Worm (Caenorhabditis elegans) whole organism, early embryonic: Measurements from ENCODE around the gene col-166.

Source experiments
- F13C5.2 ChIP-seq: sonication (generic microtip); optimal IDR thresholded peaks from 2 replicates; lab custom pipeline; 2017; ENCODE audit warnings: mild to moderate bottlenecking, missing genetic modification characterization, inconsistent platforms, missing compliant biosample characterization
- aly-1 ChIP-seq: sonication (generic microtip); optimal IDR thresholded peaks from 2 replicates; lab custom pipeline; 2016; ENCODE audit warnings: missing genetic modification characterization, missing compliant biosample characterization
- ama-1 ChIP-seq: fragments of 150-350 bp; optimal IDR thresholded peaks from 2 replicates; lab custom pipeline; 2014
- ets-7 ChIP-seq: sonication (generic microtip); optimal IDR thresholded peaks from 2 replicates; lab custom pipeline; 2016; ENCODE audit warnings: missing genotype, missing genetic modification characterization, missing compliant biosample characterization
- flt-1 ChIP-seq: fragments of 200-800 bp; sonication (Bioruptor generic); IDR thresholded peaks from 2 replicates; pipeline ENCODE4 v1.3.6; 2022; ENCODE audit warnings: missing genetic modification characterization, missing compliant biosample characterization
- hmg-4 ChIP-seq: fragments of 200-800 bp; sonication (Bioruptor generic); optimal IDR thresholded peaks from 2 replicates; lab custom pipeline; 2018; ENCODE audit warnings: mild to moderate bottlenecking, missing genetic modification characterization, missing compliant biosample characterization
- hnd-1 ChIP-seq: sonication (generic microtip); optimal IDR thresholded peaks from 2 replicates; lab custom pipeline; 2016; ENCODE audit warnings: missing genetic modification characterization, missing compliant biosample characterization
- sea-1 ChIP-seq: fragments of 200-800 bp; sonication (Bioruptor generic); conservative IDR thresholded peaks from 2 replicates; pipeline ENCODE4 v1.3.6; 2022; ENCODE audit warnings: missing genetic modification characterization, missing compliant biosample characterization
- tbx-11 ChIP-seq: fragments of 200-800 bp; sonication (Bioruptor generic); IDR thresholded peaks from 2 replicates; pipeline ENCODE4 v1.3.6; 2022; ENCODE audit warnings: missing genetic modification characterization, missing compliant biosample characterization

DNA sequence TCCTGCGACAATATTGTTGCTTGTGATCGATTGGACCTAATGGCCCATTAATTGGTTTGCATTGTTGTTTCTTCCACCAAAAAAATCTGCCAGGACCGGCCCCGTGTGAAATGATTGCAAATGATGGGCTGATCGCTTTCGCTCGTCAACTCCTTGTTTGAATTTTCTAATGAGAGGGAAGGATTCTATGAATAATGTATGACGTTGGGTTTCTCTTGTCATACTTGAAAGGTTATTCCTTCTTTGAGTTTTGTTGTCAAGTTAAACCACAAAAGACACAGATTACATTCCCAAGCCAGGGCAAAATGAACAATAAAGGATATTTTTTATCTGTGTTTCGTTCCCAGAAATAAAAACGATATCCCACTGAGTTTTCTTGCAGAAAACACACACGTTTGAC is 3.1 kb upstream of the col-166 start:
- TF ChIP-seq F13C5.2 (tag; lab: Kevin White, UChicago) (no peak), ama-1 (lab: Kevin White, UChicago) (no peak), flt-1 (GFP tag; lab: Robert Waterston, UW) (no peak), sea-1 (GFP tag; lab: Robert Waterston, UW) (no peak), aly-1 (tag; lab: Kevin White, UChicago) (no peak), hmg-4 (GFP tag; lab: Kevin White, UChicago) (no peak), ets-7 (tag; lab: Kevin White, UChicago) (no peak), tbx-11 (no peak), hnd-1 (no peak)
